Worm (Caenorhabditis elegans) whole organism, mixed stage, embryonic: ENCODE data around the gene kin-21.

Experiments
- elt-1 ChIP-seq: sonication (generic microtip); optimal IDR thresholded peaks from 2 replicates; lab custom pipeline; 2017; ENCODE audit warnings: missing genetic modification characterization, mild to moderate bottlenecking, missing compliant biosample characterization, antibody characterized with exemption, moderate library complexity, borderline replicate concordance; ENCODE audit not compliant: insufficient read depth
- elt-3 ChIP-seq: fragments of 150-350 bp; optimal IDR thresholded peaks from 2 replicates; lab custom pipeline; 2014; ENCODE audit warnings: missing biosample characterization, missing genetic modification characterization
- lin-13 ChIP-seq: fragments of 150-350 bp; optimal IDR thresholded peaks from 2 replicates; lab custom pipeline; 2014; ENCODE audit warnings: missing biosample characterization, missing genetic modification characterization
- lsy-2 ChIP-seq: fragments of 150-350 bp; optimal IDR thresholded peaks from 2 replicates; lab custom pipeline; 2014; ENCODE audit warnings: missing biosample characterization, missing genetic modification characterization
- mab-5 ChIP-seq: fragments of 150-350 bp; optimal IDR thresholded peaks from 2 replicates; lab custom pipeline; 2014; ENCODE audit warnings: missing biosample characterization, missing genetic modification characterization
- sptf-1 ChIP-seq: sonication (generic microtip); optimal IDR thresholded peaks from 2 replicates; lab custom pipeline; 2017; ENCODE audit warnings: mild to moderate bottlenecking, missing genetic modification characterization, moderate library complexity, missing compliant biosample characterization
- unc-39 ChIP-seq: fragments of 150-350 bp; optimal IDR thresholded peaks from 2 replicates; lab custom pipeline; 2014; ENCODE audit warnings: missing biosample characterization, missing genetic modification characterization
- unc-62 ChIP-seq: fragments of 150-350 bp; optimal IDR thresholded peaks from 2 replicates; lab custom pipeline; 2014; ENCODE audit warnings: missing biosample characterization, missing genetic modification reagents, missing genetic modification characterization
- zip-8 ChIP-seq: fragments of 150-350 bp; optimal IDR thresholded peaks from 2 replicates; lab custom pipeline; 2014; ENCODE audit warnings: missing biosample characterization, missing genetic modification characterization
- ztf-11 ChIP-seq: fragments of 150-350 bp; optimal IDR thresholded peaks from 2 replicates; lab custom pipeline; 2014; ENCODE audit warnings: missing biosample characterization, missing genetic modification characterization

ce11 chrIV:9872210-9872609 is 39.5 kb downstream of the kin-21 start:
- TF ChIP-seq unc-39 (tag; lab: Kevin White, UChicago) (no peak), elt-3 (no peak), unc-62 (no peak), lin-13 (no peak), sptf-1 (no peak), mab-5 (tag; lab: Kevin White, UChicago) (no peak), elt-1 (tag; lab: Kevin White, UChicago) (no peak), zip-8 (tag; lab: Kevin White, UChicago) (no peak), lsy-2 (tag; lab: Kevin White, UChicago) (no peak), ztf-11 (no peak)
